Worm (Caenorhabditis elegans) whole organism, midembryonic: ENCODE results near the gene F43C11.10.

Experiments
- klf-2 ChIP-seq: fragments of 200-800 bp; sonication (Bioruptor generic); conservative IDR thresholded peaks from 2 replicates; pipeline ENCODE4 v1.3.6; 2022; ENCODE audit warnings: missing genetic modification reagents, missing genetic modification characterization, missing compliant biosample characterization
- med-1 ChIP-seq: sonication (generic microtip); optimal IDR thresholded peaks from 2 replicates; lab custom pipeline; 2017; ENCODE audit warnings: missing genetic modification characterization, mild to moderate bottlenecking, missing compliant biosample characterization, antibody characterized with exemption, missing genetic modification reagents; ENCODE audit not compliant: insufficient read depth
- ztf-23 ChIP-seq: fragments of 200-800 bp; sonication (Bioruptor generic); IDR thresholded peaks from 2 replicates; pipeline ENCODE4 v1.3.6; 2022; ENCODE audit warnings: missing genetic modification reagents, missing genetic modification characterization, missing compliant biosample characterization

DNA sequence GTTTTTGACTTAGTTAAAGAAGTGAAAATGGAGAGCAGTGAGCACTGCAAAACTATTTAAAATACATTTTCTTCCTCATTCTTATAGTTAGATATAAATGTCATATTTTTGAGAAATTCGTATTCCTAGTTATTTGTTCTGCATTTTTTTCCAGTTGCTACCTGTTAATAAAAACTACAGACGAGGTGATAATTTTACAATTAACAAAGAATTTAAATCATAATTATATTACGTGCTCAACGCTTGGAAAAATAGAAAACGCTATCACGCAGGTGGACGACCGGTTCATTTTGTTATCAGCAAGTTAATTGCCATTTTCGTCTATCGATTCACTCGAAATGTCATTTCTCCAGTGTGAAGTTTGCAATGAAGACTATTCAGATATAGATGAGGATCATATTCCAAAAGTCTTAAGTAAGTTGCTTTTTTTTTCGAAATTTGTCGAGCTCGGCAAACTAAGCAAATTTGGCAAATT is 34.5 kb downstream of the F43C11.10 start, which contains the start of the genes ZK1240.5 and ZK1240.9:
- no peak for TF ChIP-seq med-1
- no peak for TF ChIP-seq klf-2
- TF ChIP-seq ztf-23: no peak
